Fruit fly (Drosophila melanogaster) whole organism, embryonic: ENCODE measurements around the gene CG16753.

Source experiments
- ATbp ChIP-seq: fragments of 200-800 bp; sonication (Bioruptor generic); optimal IDR thresholded peaks from 2 replicates; lab custom pipeline; 2017; ENCODE audit warnings: missing biosample characterization, mild to moderate bottlenecking, missing genetic modification characterization, missing genetic modification reagents
- Atf-2 ChIP-seq: fragments of 200-800 bp; sonication (Bioruptor generic); optimal IDR thresholded peaks from 2 replicates; lab custom pipeline; 2016; ENCODE audit warnings: missing biosample characterization, missing genetic modification characterization
- B-H2 ChIP-seq: fragments of 200-800 bp; sonication (Bioruptor generic); optimal IDR thresholded peaks from 2 replicates; lab custom pipeline; 2018; ENCODE audit warnings: missing biosample characterization, mild to moderate bottlenecking, missing genetic modification characterization
- Blimp-1 ChIP-seq: fragments of 200-800 bp; sonication (Bioruptor generic); optimal IDR thresholded peaks from 3 replicates; lab custom pipeline; 2018; ENCODE audit warnings: missing biosample characterization, missing genetic modification characterization, mild to moderate bottlenecking, moderate library complexity, missing genetic modification reagents
- CG10209 ChIP-seq: fragments of 200-800 bp; sonication (Bioruptor generic); optimal IDR thresholded peaks from 3 replicates; lab custom pipeline; 2017; ENCODE audit warnings: missing biosample characterization, mild to moderate bottlenecking, missing genetic modification characterization, missing genetic modification reagents
- CG10274 ChIP-seq: fragments of 200-800 bp; sonication (Bioruptor generic); optimal IDR thresholded peaks from 3 replicates; lab custom pipeline; 2017; ENCODE audit warnings: missing biosample characterization, mild to moderate bottlenecking, missing genetic modification characterization
- CG10366 ChIP-seq: fragments of 200-800 bp; sonication (Bioruptor generic); IDR thresholded peaks from 2 replicates; pipeline ENCODE4 v1.3.6; 2022; ENCODE audit warnings: missing biosample characterization, missing genetic modification characterization
- CG10543 ChIP-seq: fragments of 200-800 bp; sonication (Bioruptor generic); optimal IDR thresholded peaks from 3 replicates; lab custom pipeline; 2017; ENCODE audit warnings: missing biosample characterization, mild to moderate bottlenecking, missing genetic modification characterization, moderate library complexity
- CG11093 ChIP-seq: fragments of 200-800 bp; sonication (Bioruptor generic); IDR thresholded peaks from 3 replicates; pipeline ENCODE4 v1.3.6; 2022; ENCODE audit warnings: missing biosample characterization, missing genetic modification characterization
- CG11696 ChIP-seq: fragments of 200-800 bp; sonication (Bioruptor generic); IDR thresholded peaks from 2 replicates; pipeline ENCODE4 v1.3.6; 2022; ENCODE audit warnings: missing biosample characterization, missing genetic modification characterization
- CG1233 ChIP-seq: fragments of 200-800 bp; sonication (Bioruptor generic); optimal IDR thresholded peaks from 4 replicates; lab custom pipeline; 2018; ENCODE audit warnings: missing biosample characterization, mild to moderate bottlenecking, missing genetic modification characterization
- CG12391 ChIP-seq: fragments of 200-800 bp; sonication (Bioruptor generic); optimal IDR thresholded peaks from 3 replicates; lab custom pipeline; 2018; ENCODE audit warnings: missing biosample characterization, mild to moderate bottlenecking, missing genetic modification characterization, moderate library complexity
- CG13775 ChIP-seq: fragments of 200-800 bp; sonication (Bioruptor generic); optimal IDR thresholded peaks from 3 replicates; lab custom pipeline; 2017; ENCODE audit warnings: missing biosample characterization, mild to moderate bottlenecking, missing genetic modification characterization
- CG14667 ChIP-seq: fragments of 200-800 bp; sonication (Bioruptor generic); IDR thresholded peaks from 2 replicates; pipeline ENCODE4 v1.3.6; 2022; ENCODE audit warnings: missing biosample characterization, missing genetic modification characterization
- CG15011 ChIP-seq: fragments of 200-800 bp; sonication (Bioruptor generic); optimal IDR thresholded peaks from 3 replicates; lab custom pipeline; 2018; ENCODE audit warnings: missing biosample characterization, mild to moderate bottlenecking, missing genetic modification characterization
- CG18764 ChIP-seq: fragments of 200-800 bp; sonication (Bioruptor generic); optimal IDR thresholded peaks from 3 replicates; lab custom pipeline; 2016; ENCODE audit warnings: missing biosample characterization, missing genetic modification characterization
- CG2875 ChIP-seq: fragments of 200-800 bp; sonication (Bioruptor generic); optimal IDR thresholded peaks from 2 replicates; lab custom pipeline; 2017; ENCODE audit warnings: missing biosample characterization, mild to moderate bottlenecking, missing genetic modification characterization, missing genetic modification reagents
- CG30431 ChIP-seq: fragments of 200-800 bp; sonication (Bioruptor generic); optimal IDR thresholded peaks from 2 replicates; lab custom pipeline; 2017; ENCODE audit warnings: missing biosample characterization, missing genetic modification characterization
- CG31441 ChIP-seq: fragments of 200-800 bp; sonication (Bioruptor generic); IDR thresholded peaks from 2 replicates; pipeline ENCODE4 v1.3.6; 2022; ENCODE audit warnings: missing biosample characterization, missing genetic modification characterization
- CG4282 ChIP-seq: fragments of 200-800 bp; sonication (Bioruptor generic); optimal IDR thresholded peaks from 2 replicates; lab custom pipeline; 2016; ENCODE audit warnings: missing biosample characterization, missing genetic modification characterization
- CG4617 ChIP-seq: fragments of 200-800 bp; sonication (Bioruptor generic); optimal IDR thresholded peaks from 3 replicates; lab custom pipeline; 2016; ENCODE audit warnings: missing biosample characterization, missing genetic modification characterization, borderline replicate concordance
- CG4707 ChIP-seq: fragments of 200-800 bp; sonication (Bioruptor generic); optimal IDR thresholded peaks from 2 replicates; lab custom pipeline; 2018; ENCODE audit warnings: missing biosample characterization, mild to moderate bottlenecking, missing genetic modification characterization, moderate library complexity
- CG7987 ChIP-seq: fragments of 200-800 bp; sonication (Bioruptor generic); optimal IDR thresholded peaks from 2 replicates; lab custom pipeline; 2018; ENCODE audit warnings: missing biosample characterization, mild to moderate bottlenecking, missing genetic modification characterization, moderate library complexity
- CG8290 ChIP-seq, 3 experiments: fragments of 200-800 bp; sonication (Bioruptor generic); optimal IDR thresholded peaks; 2 replicates each; lab custom pipeline; 2016 to 2019; ENCODE audit warnings: missing biosample characterization in 3 of 3, missing genetic modification characterization in 3 of 3, mild to moderate bottlenecking in 2 of 3, moderate library complexity in 1 of 3
- CG8359 ChIP-seq: fragments of 200-800 bp; sonication (Bioruptor generic); optimal IDR thresholded peaks from 2 replicates; lab custom pipeline; 2017; ENCODE audit warnings: missing biosample characterization, mild to moderate bottlenecking, missing genetic modification characterization, borderline replicate concordance
- CG8478 ChIP-seq: fragments of >200 bp; optimal IDR thresholded peaks from 2 replicates; lab custom pipeline; 2018
- CG9437 ChIP-seq: fragments of 200-800 bp; sonication (Bioruptor generic); optimal IDR thresholded peaks from 2 replicates; lab custom pipeline; 2018; ENCODE audit warnings: missing biosample characterization, mild to moderate bottlenecking, missing genetic modification characterization
- CG9932 ChIP-seq: fragments of 200-800 bp; sonication (Bioruptor generic); IDR thresholded peaks from 2 replicates; pipeline ENCODE4 v1.3.6; 2022; ENCODE audit warnings: missing biosample characterization, missing genetic modification characterization
- CrebB ChIP-seq: fragments of 200-800 bp; sonication (Bioruptor generic); optimal IDR thresholded peaks from 3 replicates; lab custom pipeline; 2018; ENCODE audit warnings: missing biosample characterization, mild to moderate bottlenecking, missing genetic modification characterization
- Dfd ChIP-seq, 2 experiments: fragments of >200 bp; optimal IDR thresholded peaks; 2 replicates each; lab custom pipeline; 2017; ENCODE audit warnings: missing biosample characterization in 2 of 2, missing genetic modification characterization in 2 of 2
- Doc3 ChIP-seq: fragments of 200-800 bp; sonication (Bioruptor generic); IDR thresholded peaks from 3 replicates; pipeline ENCODE4 v1.3.6; 2022; ENCODE audit warnings: missing biosample characterization, missing genetic modification characterization; ENCODE audit not compliant: partially characterized antibody
- H2.0 ChIP-seq: fragments of 200-800 bp; sonication (Bioruptor generic); IDR thresholded peaks from 2 replicates; pipeline ENCODE4 v1.3.6; 2022; ENCODE audit warnings: missing biosample characterization, missing genetic modification characterization
- Side ChIP-seq: fragments of 200-800 bp; sonication (Bioruptor generic); optimal IDR thresholded peaks from 2 replicates; lab custom pipeline; 2016; ENCODE audit warnings: missing biosample characterization, missing genetic modification characterization
- Sox100B ChIP-seq: fragments of 200-800 bp; sonication (Bioruptor generic); optimal IDR thresholded peaks from 3 replicates; lab custom pipeline; 2018; ENCODE audit warnings: missing biosample characterization, mild to moderate bottlenecking, missing genetic modification characterization
- abd-A ChIP-seq: fragments of 200-800 bp; sonication (Bioruptor generic); optimal IDR thresholded peaks from 3 replicates; lab custom pipeline; 2019; ENCODE audit warnings: missing biosample characterization, mild to moderate bottlenecking, missing genetic modification characterization, moderate library complexity
- ac ChIP-seq: fragments of 200-800 bp; sonication (Bioruptor generic); optimal IDR thresholded peaks from 3 replicates; lab custom pipeline; 2017; ENCODE audit warnings: missing biosample characterization, mild to moderate bottlenecking, missing genetic modification characterization
- crol ChIP-seq: fragments of 200-800 bp; sonication (Bioruptor generic); IDR thresholded peaks from 2 replicates; pipeline ENCODE4 v1.3.6; 2022; ENCODE audit warnings: missing biosample characterization, missing genetic modification characterization
- da ChIP-seq: fragments of 200-800 bp; sonication (Bioruptor generic); optimal IDR thresholded peaks from 2 replicates; lab custom pipeline; 2016; ENCODE audit warnings: missing biosample characterization, missing genetic modification characterization
- kah ChIP-seq: fragments of 200-800 bp; sonication (Bioruptor generic); optimal IDR thresholded peaks from 2 replicates; lab custom pipeline; 2018; ENCODE audit warnings: missing biosample characterization, mild to moderate bottlenecking, missing genetic modification characterization
- mam ChIP-seq: fragments of 200-800 bp; sonication (Bioruptor generic); optimal IDR thresholded peaks from 3 replicates; lab custom pipeline; 2016; ENCODE audit warnings: missing biosample characterization, missing genetic modification characterization
- nerfin-2 ChIP-seq: fragments of 200-800 bp; sonication (Bioruptor generic); IDR thresholded peaks from 2 replicates; pipeline ENCODE4 v1.3.6; 2022; ENCODE audit warnings: missing biosample characterization, missing genetic modification characterization; ENCODE audit not compliant: partially characterized antibody
- nmo ChIP-seq: fragments of 200-800 bp; sonication (Bioruptor generic); optimal IDR thresholded peaks from 2 replicates; lab custom pipeline; 2018; ENCODE audit warnings: missing biosample characterization, mild to moderate bottlenecking, missing genetic modification characterization, moderate library complexity
- onecut ChIP-seq: fragments of 200-800 bp; sonication (Bioruptor generic); IDR thresholded peaks from 2 replicates; pipeline ENCODE4 v1.3.6; 2022; ENCODE audit warnings: missing biosample characterization, missing genetic modification characterization
- otp ChIP-seq: fragments of 200-800 bp; sonication (Bioruptor generic); IDR thresholded peaks from 3 replicates; pipeline ENCODE4, ENCODE4 v1.3.6; 2022; ENCODE audit warnings: missing biosample characterization, missing genetic modification characterization
- stwl ChIP-seq: fragments of 200-800 bp; sonication (Bioruptor generic); optimal IDR thresholded peaks from 3 replicates; lab custom pipeline; 2018; ENCODE audit warnings: missing biosample characterization, mild to moderate bottlenecking, missing genetic modification characterization, moderate library complexity
- tap ChIP-seq: fragments of 200-800 bp; optimal IDR thresholded peaks from 3 replicates; lab custom pipeline; 2019; ENCODE audit warnings: missing biosample characterization, mild to moderate bottlenecking, missing genetic modification characterization, moderate library complexity
- vfl ChIP-seq: fragments of 200-800 bp; sonication (Bioruptor generic); optimal IDR thresholded peaks from 2 replicates; lab custom pipeline; 2016; ENCODE audit warnings: missing biosample characterization, missing genetic modification characterization
- zfh2 ChIP-seq: fragments of 200-800 bp; sonication (Bioruptor generic); optimal IDR thresholded peaks from 2 replicates; lab custom pipeline; 2016; ENCODE audit warnings: missing biosample characterization, missing genetic modification characterization

The CG16753 gene

DNA sequence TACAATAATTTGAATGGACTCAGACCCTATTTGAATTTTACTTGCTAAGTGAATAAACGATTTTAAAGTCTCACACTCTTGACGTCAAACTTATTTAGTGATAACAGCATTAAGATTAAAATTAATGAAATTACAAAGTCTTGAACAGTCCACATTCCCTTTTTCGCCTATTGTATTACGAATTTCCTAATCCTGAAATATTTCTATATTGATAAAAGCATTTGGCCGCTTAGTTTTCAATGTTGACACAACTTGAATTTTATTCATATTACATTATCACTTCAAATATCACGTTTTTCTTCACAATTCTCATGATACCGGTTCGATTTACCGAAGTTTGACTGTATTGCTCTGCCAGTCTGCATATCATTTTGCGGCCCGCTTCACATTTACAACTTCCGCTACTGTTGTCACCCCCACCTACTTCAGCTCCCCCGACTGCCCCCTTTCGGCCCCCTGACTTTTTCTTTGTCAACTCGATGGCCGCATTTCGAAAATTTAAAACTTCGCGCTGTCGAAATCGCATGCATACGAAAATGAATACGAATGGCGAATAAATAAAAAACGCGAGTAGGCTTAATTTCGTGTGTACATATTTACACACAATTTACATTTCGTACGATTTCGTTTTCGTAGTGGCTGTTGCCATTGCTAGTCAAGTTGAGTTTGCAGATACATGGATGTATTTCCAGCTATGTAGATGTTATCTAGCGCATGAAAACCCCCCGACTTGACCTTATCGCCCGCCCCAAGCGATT is 23.7 kb downstream of the CG16753 start (continued):
- TF ChIP-seq CG8290 (GFP tag; optimal IDR thresholded peaks at IDR 0.05; lab: Kevin White, UChicago), result no peak
- peak in 1 of 2 experiments; percentile 72 for TF ChIP-seq CG8290 (tag; optimal IDR thresholded peaks at IDR 0.05; lab: Kevin White, UChicago)
- no peak for TF ChIP-seq CG18764 (GFP tag; lab: Kevin White, UChicago)
- no peak for TF ChIP-seq CG8359 (GFP tag; lab: Kevin White, UChicago)
- TF ChIP-seq CG11093 (GFP tag; lab: Robert Waterston, UW), result 0 out of 3 replicates have a peak, but pooled peaks have one; percentile 20
- TF ChIP-seq Atf-2 (GFP tag; lab: Kevin White, UChicago), result no peak
- no peak for TF ChIP-seq Side
- TF ChIP-seq CG10274 (GFP tag; lab: Kevin White, UChicago), result no peak
- no peak for TF ChIP-seq CG9932
- TF ChIP-seq abd-A (tag; lab: Kevin White, UChicago), result peak; percentile 88
- no peak for TF ChIP-seq CG10366 (GFP tag; lab: Robert Waterston, UW)
- TF ChIP-seq CG14667, result no peak
- peak; percentile 47; the same call in 1 of the 2 replicates for TF ChIP-seq CG11696 (GFP tag; lab: Robert Waterston, UW)
- TF ChIP-seq CG4707 (GFP tag; lab: Kevin White, UChicago), result no peak
- peak; percentile 15 for TF ChIP-seq CG1233 (GFP tag; lab: Kevin White, UChicago)
- TF ChIP-seq onecut (GFP tag; lab: Robert Waterston, UW), result no peak
- TF ChIP-seq B-H2 (GFP tag; lab: Kevin White, UChicago), result no peak
- no peak for TF ChIP-seq CG8478 (lab: Kevin White, UChicago)
- peak; percentile 8 for TF ChIP-seq tap (tag; lab: Kevin White, UChicago)
- peak; percentile 51 for TF ChIP-seq ATbp (GFP tag; lab: Kevin White, UChicago)
- TF ChIP-seq CG9437 (GFP tag; lab: Kevin White, UChicago), result peak; percentile 36
- TF ChIP-seq CG10543 (GFP tag; lab: Kevin White, UChicago), result peak; percentile 50
- peak; percentile 29 for TF ChIP-seq CG2875 (GFP tag; lab: Kevin White, UChicago)
- TF ChIP-seq CG15011 (GFP tag; lab: Kevin White, UChicago), result peak; percentile 4
- TF ChIP-seq CG4617 (GFP tag; lab: Kevin White, UChicago), result no peak
- TF ChIP-seq nerfin-2 (GFP tag; lab: Robert Waterston, UW), result no peak
- TF ChIP-seq CG7987, result peak; percentile 79
- TF ChIP-seq H2.0 (GFP tag; lab: Robert Waterston, UW), result no peak
- peak; percentile 83 for TF ChIP-seq crol (GFP tag; lab: Robert Waterston, UW)
- no peak for TF ChIP-seq Doc3
- TF ChIP-seq vfl (GFP tag; lab: Kevin White, UChicago), result no peak
- peak; percentile 35; the same call in 1 of the 2 replicates for TF ChIP-seq CG31441 (GFP tag; lab: Robert Waterston, UW)
- TF ChIP-seq kah, result peak; percentile 33
- peak; percentile 45 for TF ChIP-seq CG12391 (tag; lab: Kevin White, UChicago)
- TF ChIP-seq stwl (tag; lab: Kevin White, UChicago), result no peak
- TF ChIP-seq Blimp-1 (GFP tag; lab: Kevin White, UChicago), result peak; percentile 5
- no peak for TF ChIP-seq CG13775 (GFP tag; lab: Kevin White, UChicago)
- peak; percentile 36 for TF ChIP-seq nmo
- peak; percentile 52 for TF ChIP-seq Sox100B
- no peak for TF ChIP-seq zfh2 (GFP tag; lab: Kevin White, UChicago)
- peak; percentile 23; the same call in 1 of the 3 replicates for TF ChIP-seq otp
- TF ChIP-seq CG10209 (GFP tag; lab: Kevin White, UChicago), result peak; percentile 47
- TF ChIP-seq Dfd (GFP tag; optimal IDR thresholded peaks at IDR 0.05; lab: Kevin White, UChicago), result no peak
- TF ChIP-seq CG4282 (GFP tag; lab: Kevin White, UChicago), result no peak
- peak; percentile 56 for TF ChIP-seq CrebB (tag; lab: Kevin White, UChicago)
- no peak for TF ChIP-seq mam
- TF ChIP-seq CG30431 (GFP tag; lab: Kevin White, UChicago), result no peak
- TF ChIP-seq da (GFP tag; lab: Kevin White, UChicago), result no peak
- no peak for TF ChIP-seq ac (GFP tag; lab: Kevin White, UChicago)
